Worm (Caenorhabditis elegans) whole organism, L1 larva: ENCODE results near the gene K07F5.15.

Experiments used
- alr-1 ChIP-seq: fragments of 200-800 bp; sonication (Bioruptor generic); optimal IDR thresholded peaks from 2 replicates; lab custom pipeline; 2018; ENCODE audit warnings: borderline replicate concordance, mild to moderate bottlenecking, missing genetic modification characterization, missing compliant biosample characterization
- ces-1 ChIP-seq: fragments of 150-350 bp; optimal IDR thresholded peaks from 2 replicates; lab custom pipeline; 2014; ENCODE audit warnings: missing biosample characterization, missing genetic modification reagents, missing genetic modification characterization
- efl-3 ChIP-seq: fragments of 200-800 bp; sonication (Bioruptor generic); optimal IDR thresholded peaks from 2 replicates; lab custom pipeline; 2018; ENCODE audit warnings: mild to moderate bottlenecking, missing genetic modification characterization, missing compliant biosample characterization
- elt-2 ChIP-seq: sonication (generic microtip); optimal IDR thresholded peaks from 2 replicates; lab custom pipeline; 2016; ENCODE audit warnings: missing genetic modification characterization, mild to moderate bottlenecking, inconsistent platforms, missing compliant biosample characterization, missing genetic modification reagents
- elt-3 ChIP-seq, 6 experiments: fragments of 150-350 bp in 1 of 6; sonication (generic microtip); optimal IDR thresholded peaks; 2 replicates each; lab custom pipeline; 2017 to 2018; ENCODE audit warnings: missing biosample characterization in 6 of 6, missing genetic modification characterization in 6 of 6, inconsistent platforms in 1 of 6
- fkh-10 ChIP-seq: sonication (generic microtip); optimal IDR thresholded peaks from 2 replicates; lab custom pipeline; 2017; ENCODE audit warnings: missing biosample characterization, missing genetic modification reagents, missing genetic modification characterization
- lin-13 ChIP-seq: fragments of 150-350 bp; optimal IDR thresholded peaks from 2 replicates; lab custom pipeline; 2014; ENCODE audit warnings: missing biosample characterization, missing genetic modification reagents, missing genetic modification characterization
- lin-39 ChIP-seq: fragments of 150-350 bp; optimal IDR thresholded peaks from 2 replicates; lab custom pipeline; 2014; ENCODE audit warnings: missing biosample characterization, missing genetic modification reagents, missing genetic modification characterization
- mdl-1 ChIP-seq, 2 experiments: fragments of 150-350 bp; optimal IDR thresholded peaks; 2 replicates each; lab custom pipeline; 2014 to 2017; ENCODE audit warnings: missing biosample characterization in 2 of 2, missing genetic modification characterization in 2 of 2, inconsistent platforms in 1 of 2
- mep-1 ChIP-seq: fragments of 150-350 bp; optimal IDR thresholded peaks from 2 replicates; lab custom pipeline; 2014; ENCODE audit warnings: missing biosample characterization, missing genetic modification characterization
- nhr-28 ChIP-seq: fragments of 150-350 bp; optimal IDR thresholded peaks from 2 replicates; lab custom pipeline; 2014; ENCODE audit warnings: missing biosample characterization, missing genetic modification characterization
- nhr-76 ChIP-seq: sonication (generic microtip); optimal IDR thresholded peaks from 2 replicates; lab custom pipeline; 2017; ENCODE audit warnings: missing biosample characterization, missing genetic modification characterization
- pag-3 ChIP-seq: sonication (generic microtip); optimal IDR thresholded peaks from 2 replicates; lab custom pipeline; 2017; ENCODE audit warnings: missing genetic modification characterization, mild to moderate bottlenecking, missing compliant biosample characterization, antibody characterized with exemption, borderline replicate concordance; ENCODE audit not compliant: insufficient read depth
- zip-4 ChIP-seq: fragments of 200-800 bp; sonication (Bioruptor generic); optimal IDR thresholded peaks from 2 replicates; lab custom pipeline; 2018; ENCODE audit warnings: mild to moderate bottlenecking, missing genetic modification characterization, moderate library complexity, missing compliant biosample characterization

DNA sequence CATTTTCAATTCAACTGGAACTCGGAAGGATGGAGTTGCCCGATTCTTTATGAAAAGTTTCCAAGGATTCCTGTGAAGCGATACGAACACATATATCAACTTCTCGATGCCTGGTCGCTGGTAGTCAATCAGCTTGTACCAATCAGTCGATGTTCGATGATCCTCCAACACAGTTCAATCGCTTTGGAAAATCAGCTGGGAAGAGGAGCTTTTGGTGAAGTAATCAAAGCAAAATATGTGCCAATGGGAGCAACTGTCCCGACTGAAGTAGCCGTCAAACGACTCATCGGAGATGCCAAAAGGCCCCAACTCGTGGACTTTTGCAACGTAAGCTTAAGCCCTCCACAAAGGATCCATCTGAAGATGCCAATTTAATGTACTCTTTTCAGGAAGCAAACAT is 31.5 kb upstream of the K07F5.15 start:
- no peak for TF ChIP-seq elt-2
- TF ChIP-seq lin-13: no peak
- TF ChIP-seq fkh-10 (GFP tag; lab: Kevin White, UChicago): no peak
- no peak for TF ChIP-seq lin-39
- no peak for TF ChIP-seq ces-1 (GFP tag; lab: Kevin White, UChicago)
- no peak for TF ChIP-seq nhr-76 (tag; lab: Kevin White, UChicago)
- no peak for TF ChIP-seq efl-3 (GFP tag; lab: Kevin White, UChicago)
- no peak for TF ChIP-seq mep-1 (tag; lab: Kevin White, UChicago)
- TF ChIP-seq elt-3 (tag; optimal IDR thresholded peaks at IDR 0.05; lab: Kevin White, UChicago): no peak
- TF ChIP-seq mdl-1 (tag; optimal IDR thresholded peaks at IDR 0.05; lab: Kevin White, UChicago): no peak
- no peak for TF ChIP-seq zip-4 (GFP tag; lab: Kevin White, UChicago)
- no peak for TF ChIP-seq alr-1 (tag; lab: Kevin White, UChicago)
- TF ChIP-seq nhr-28 (tag; lab: Kevin White, UChicago): no peak
- TF ChIP-seq pag-3: no peak
